Worm (Caenorhabditis elegans) whole organism, L2 larva: Measurements from ENCODE around the gene ify-1.
A peak's percentile ranks its signal among the peaks of the same experiment; 100 is the strongest.

Experiments
- F13H6.1 ChIP-seq: sonication (generic microtip); optimal IDR thresholded peaks from 2 replicates; lab custom pipeline; 2016; ENCODE audit warnings: missing genetic modification characterization, missing compliant biosample characterization
- R02D3.7 ChIP-seq: fragments of 150-350 bp; optimal IDR thresholded peaks from 2 replicates; lab custom pipeline; 2014; ENCODE audit warnings: missing biosample characterization, missing genetic modification characterization
- alr-1 ChIP-seq: fragments of 150-350 bp; optimal IDR thresholded peaks from 2 replicates; lab custom pipeline; 2014; ENCODE audit warnings: missing biosample characterization, missing genetic modification characterization
- aly-2 ChIP-seq: fragments of 150-350 bp; optimal IDR thresholded peaks from 2 replicates; lab custom pipeline; 2014; ENCODE audit warnings: missing biosample characterization, missing genetic modification characterization
- ama-1 ChIP-seq: fragments of 150-350 bp; optimal IDR thresholded peaks from 2 replicates; lab custom pipeline; 2018; ENCODE audit warnings: inconsistent platforms
- blmp-1 ChIP-seq: sonication (generic microtip); optimal IDR thresholded peaks from 2 replicates; lab custom pipeline; 2017; ENCODE audit warnings: missing genetic modification characterization, mild to moderate bottlenecking, missing compliant biosample characterization, antibody characterized with exemption, moderate library complexity; ENCODE audit not compliant: insufficient read depth
- ceh-16 ChIP-seq: fragments of 150-350 bp; optimal IDR thresholded peaks from 2 replicates; lab custom pipeline; 2014; ENCODE audit warnings: missing biosample characterization, missing genetic modification characterization
- ceh-82 ChIP-seq: fragments of 150-350 bp; optimal IDR thresholded peaks from 2 replicates; lab custom pipeline; 2014; ENCODE audit warnings: missing biosample characterization, missing genetic modification characterization
- egl-27 ChIP-seq: sonication (generic microtip); optimal IDR thresholded peaks from 3 replicates; lab custom pipeline; 2017; ENCODE audit warnings: missing biosample characterization, missing genetic modification reagents, missing genetic modification characterization
- elt-1 ChIP-seq: fragments of 150-350 bp; optimal IDR thresholded peaks from 2 replicates; lab custom pipeline; 2014; ENCODE audit warnings: missing biosample characterization, missing genetic modification characterization
- elt-3 ChIP-seq: sonication (generic microtip); optimal IDR thresholded peaks from 2 replicates; lab custom pipeline; 2017; ENCODE audit warnings: missing biosample characterization, missing genetic modification characterization
- fos-1 ChIP-seq: fragments of 150-350 bp; optimal IDR thresholded peaks from 2 replicates; lab custom pipeline; 2014; ENCODE audit warnings: missing biosample characterization, missing genetic modification characterization
- gmeb-1 ChIP-seq: fragments of 150-350 bp; optimal IDR thresholded peaks from 2 replicates; lab custom pipeline; 2014; ENCODE audit warnings: missing biosample characterization, missing genetic modification characterization
- lin-13 ChIP-seq: fragments of 150-350 bp; optimal IDR thresholded peaks from 2 replicates; lab custom pipeline; 2014; ENCODE audit warnings: missing biosample characterization, missing genetic modification reagents, missing genetic modification characterization
- lin-39 ChIP-seq: fragments of 150-350 bp; optimal IDR thresholded peaks from 2 replicates; lab custom pipeline; 2014; ENCODE audit warnings: missing biosample characterization, missing genetic modification reagents, missing genetic modification characterization
- lsy-2 ChIP-seq, 2 experiments: fragments of 150-350 bp in 1 of 2; sonication (generic microtip) in 1 of 2; optimal IDR thresholded peaks; 2 replicates each; lab custom pipeline; 2014 to 2017; ENCODE audit warnings: missing biosample characterization in 2 of 2, missing genetic modification characterization in 2 of 2
- mab-5 ChIP-seq: fragments of 150-350 bp; optimal IDR thresholded peaks from 2 replicates; lab custom pipeline; 2014; ENCODE audit warnings: missing biosample characterization, missing genetic modification characterization
- mbf-1 ChIP-seq: sonication (generic microtip); optimal IDR thresholded peaks from 2 replicates; lab custom pipeline; 2017; ENCODE audit warnings: missing biosample characterization, missing genetic modification characterization
- mdl-1 ChIP-seq, 2 experiments: fragments of 150-350 bp in 1 of 2; sonication (generic microtip) in 1 of 2; optimal IDR thresholded peaks; 2 replicates each; lab custom pipeline; 2017; ENCODE audit warnings: missing biosample characterization in 2 of 2, missing genetic modification characterization in 2 of 2
- nhr-11 ChIP-seq: fragments of 150-350 bp; optimal IDR thresholded peaks from 2 replicates; lab custom pipeline; 2014; ENCODE audit warnings: missing biosample characterization, missing genetic modification characterization
- nhr-12 ChIP-seq: fragments of 150-350 bp; optimal IDR thresholded peaks from 2 replicates; lab custom pipeline; 2014; ENCODE audit warnings: missing biosample characterization, missing genetic modification characterization
- nhr-129 ChIP-seq: fragments of 150-350 bp; optimal IDR thresholded peaks from 2 replicates; lab custom pipeline; 2014; ENCODE audit warnings: missing biosample characterization, missing genetic modification characterization
- nhr-21 ChIP-seq: fragments of 150-350 bp; optimal IDR thresholded peaks from 2 replicates; lab custom pipeline; 2014; ENCODE audit warnings: missing biosample characterization, missing genetic modification characterization
- nhr-23 ChIP-seq: fragments of 150-350 bp; optimal IDR thresholded peaks from 2 replicates; lab custom pipeline; 2014; ENCODE audit warnings: missing biosample characterization, missing genetic modification reagents, missing genetic modification characterization
- nhr-237 ChIP-seq: fragments of 150-350 bp; optimal IDR thresholded peaks from 2 replicates; lab custom pipeline; 2014; ENCODE audit warnings: missing biosample characterization, missing genetic modification characterization
- nhr-25 ChIP-seq: fragments of 150-350 bp; sonication (generic microtip); optimal IDR thresholded peaks from 3 replicates; lab custom pipeline; 2014; ENCODE audit warnings: missing biosample characterization, missing genetic modification characterization
- nhr-77 ChIP-seq: fragments of 150-350 bp; optimal IDR thresholded peaks from 2 replicates; lab custom pipeline; 2014; ENCODE audit warnings: missing biosample characterization, missing genetic modification characterization
- peb-1 ChIP-seq: fragments of 150-350 bp; optimal IDR thresholded peaks from 2 replicates; lab custom pipeline; 2014; ENCODE audit warnings: missing biosample characterization, missing genetic modification characterization
- sem-4 ChIP-seq: fragments of 150-350 bp; optimal IDR thresholded peaks from 2 replicates; lab custom pipeline; 2014; ENCODE audit warnings: missing biosample characterization, missing genetic modification reagents, missing genetic modification characterization
- skn-1 ChIP-seq: sonication (generic microtip); optimal IDR thresholded peaks from 2 replicates; lab custom pipeline; 2017; ENCODE audit warnings: missing biosample characterization, missing genetic modification characterization
- sma-3 ChIP-seq: sonication (generic microtip); optimal IDR thresholded peaks from 2 replicates; lab custom pipeline; 2016; ENCODE audit warnings: missing genetic modification reagents, missing genetic modification characterization, missing compliant biosample characterization
- sma-9 ChIP-seq, 2 experiments: fragments of 150-350 bp in 1 of 2; sonication (generic microtip) in 1 of 2; optimal IDR thresholded peaks; 2 replicates each; lab custom pipeline; 2014 to 2016; ENCODE audit warnings: missing genetic modification characterization in 2 of 2, mild to moderate bottlenecking in 1 of 2, missing biosample characterization in 1 of 2, missing compliant biosample characterization in 1 of 2, missing genetic modification reagents in 1 of 2, moderate library complexity in 1 of 2
- unc-39 ChIP-seq: fragments of 150-350 bp; optimal IDR thresholded peaks from 2 replicates; lab custom pipeline; 2014; ENCODE audit warnings: missing biosample characterization, missing genetic modification characterization
- unc-55 ChIP-seq: fragments of 150-350 bp; sonication (generic microtip); optimal IDR thresholded peaks from 3 replicates; lab custom pipeline; 2014; ENCODE audit warnings: missing biosample characterization, missing genetic modification reagents, missing genetic modification characterization
- unc-62 ChIP-seq: fragments of 150-350 bp; optimal IDR thresholded peaks from 2 replicates; lab custom pipeline; 2014; ENCODE audit warnings: missing biosample characterization, missing genetic modification reagents, missing genetic modification characterization
- zag-1 ChIP-seq: fragments of 150-350 bp; optimal IDR thresholded peaks from 2 replicates; lab custom pipeline; 2014; ENCODE audit warnings: missing biosample characterization, missing genetic modification characterization
- ztf-11 ChIP-seq: sonication (generic microtip); optimal IDR thresholded peaks from 2 replicates; lab custom pipeline; 2017; ENCODE audit warnings: missing biosample characterization, missing genetic modification characterization
- ztf-4 ChIP-seq: fragments of 150-350 bp; optimal IDR thresholded peaks from 2 replicates; lab custom pipeline; 2014; ENCODE audit warnings: missing biosample characterization, missing genetic modification characterization

The ify-1 gene

DNA sequence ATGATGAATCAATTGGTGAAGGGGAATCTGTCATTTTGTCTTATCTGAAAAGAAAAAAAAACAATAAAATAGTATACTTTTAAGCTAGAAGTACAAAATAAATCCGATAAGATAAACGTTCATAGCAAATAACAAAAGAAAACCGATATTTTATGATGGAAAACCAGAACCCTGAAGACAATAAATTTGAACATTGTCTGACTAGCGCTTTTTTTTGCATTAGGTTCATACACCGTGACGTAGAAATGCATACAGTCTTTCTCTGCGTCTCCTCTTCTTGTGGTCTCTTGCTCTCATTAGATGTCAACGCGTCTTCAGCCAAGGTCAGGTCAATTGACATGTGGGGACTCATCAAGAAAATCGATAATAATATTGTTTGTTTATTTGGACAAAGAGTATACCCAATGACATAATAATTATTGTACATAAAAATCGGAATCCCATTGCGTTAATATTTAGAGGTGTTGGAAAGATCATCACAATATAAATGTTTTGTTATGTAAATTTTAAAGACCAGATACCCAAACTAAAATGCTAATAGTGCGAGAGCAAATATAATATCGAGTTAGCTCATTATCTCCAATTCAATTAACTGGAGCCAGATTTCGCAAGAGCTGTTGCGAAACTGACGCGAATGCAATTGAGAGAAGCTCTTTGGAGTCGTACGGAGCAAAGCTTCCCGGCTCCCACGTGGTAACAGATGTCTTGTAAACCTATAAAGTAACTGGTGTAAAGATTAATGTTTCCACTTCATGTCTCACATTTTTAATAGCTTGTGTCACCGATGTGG, 26.3 kb upstream of the ify-1 start, which contains the start of gene dsh-2 (continued):
- TF ChIP-seq mdl-1 (tag; optimal IDR thresholded peaks at IDR 0.05; lab: Kevin White, UChicago) (no peak), lin-13 (GFP tag; lab: Kevin White, UChicago) (peak; percentile 30), zag-1 (tag; lab: Kevin White, UChicago) (no peak), peb-1 (tag; lab: Kevin White, UChicago) (no peak), egl-27 (no peak), gmeb-1 (peak; percentile 81), nhr-23 (no peak), lsy-2 (tag; optimal IDR thresholded peaks at IDR 0.05; lab: Kevin White, UChicago) (peak in 1 of 2 experiments; percentile 71), nhr-25 (peak; percentile 85), nhr-21 (tag; lab: Kevin White, UChicago) (peak; percentile 44), sem-4 (tag; lab: Kevin White, UChicago) (no peak), unc-55 (GFP tag; lab: Kevin White, UChicago) (peak; percentile 49), F13H6.1 (tag; lab: Kevin White, UChicago) (peak; percentile 18), elt-3 (no peak)

DNA sequence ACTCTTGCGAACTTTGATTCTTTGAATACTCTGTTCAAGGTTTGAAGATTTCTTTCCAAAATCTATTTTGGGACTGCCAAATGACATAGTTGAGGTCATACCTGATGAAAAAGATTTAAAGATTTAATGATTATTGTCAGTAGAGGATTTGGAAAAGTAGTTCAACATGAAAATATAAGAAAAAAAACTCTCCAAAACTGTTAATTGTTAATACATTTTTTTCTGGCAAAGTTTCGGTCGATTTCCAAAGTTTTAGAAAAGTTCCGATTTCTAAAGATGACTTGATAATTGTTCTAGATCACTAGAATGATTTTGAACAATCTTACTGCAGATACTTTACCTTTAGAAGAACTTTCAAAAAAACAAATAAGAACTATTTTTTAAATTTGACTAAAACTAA, 16.3 kb upstream of the ify-1 start, which contains the start of gene C27A2.7:
C27A2.7 (minus strand) TSS at position 101 of the 400 bp plus-strand sequence.
- TF ChIP-seq skn-1 (tag; lab: Kevin White, UChicago) (no peak), ceh-16 (tag; lab: Kevin White, UChicago) (no peak), nhr-237 (tag; lab: Kevin White, UChicago) (no peak), ztf-4 (tag; lab: Kevin White, UChicago) (no peak), F13H6.1 (tag; lab: Kevin White, UChicago) (no peak), sma-9 (GFP tag; optimal IDR thresholded peaks at IDR 0.05; lab: Kevin White, UChicago) (no peak), sma-9 (tag; optimal IDR thresholded peaks at IDR 0.05; lab: Kevin White, UChicago) (no peak), sma-3 (GFP tag; lab: Kevin White, UChicago) (no peak), R02D3.7 (tag; lab: Kevin White, UChicago) (no peak), zag-1 (tag; lab: Kevin White, UChicago) (no peak), blmp-1 (tag; lab: Kevin White, UChicago) (no peak), nhr-11 (no peak)

DNA sequence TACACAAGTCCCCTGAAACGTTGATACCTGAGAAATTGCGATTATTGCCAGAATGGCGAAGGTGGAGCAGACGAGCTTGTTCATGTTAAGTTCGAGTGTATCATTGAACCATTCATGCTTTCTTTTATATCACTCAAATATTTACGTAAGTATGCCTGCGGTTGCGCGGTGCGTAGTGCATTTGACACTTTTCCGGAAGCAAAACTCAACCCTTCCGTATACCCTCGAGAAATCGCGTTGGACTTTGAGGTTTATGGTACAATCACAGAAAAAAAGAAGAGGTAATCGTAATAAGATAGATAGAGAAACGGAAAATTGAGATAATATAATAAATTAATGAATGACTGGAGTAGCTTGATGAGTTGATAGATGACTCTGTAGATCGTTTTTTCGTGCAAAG, 14.5 kb upstream of the ify-1 start, which contains the start of gene idpb-2:
idpb-2 (minus strand) TSS at position 101 of the 400 bp plus-strand sequence.
- TF ChIP-seq mab-5 = no peak
- TF ChIP-seq unc-62 (GFP tag; lab: Kevin White, UChicago) = no peak
- TF ChIP-seq mbf-1 = no peak
- TF ChIP-seq ceh-82 = no peak

DNA sequence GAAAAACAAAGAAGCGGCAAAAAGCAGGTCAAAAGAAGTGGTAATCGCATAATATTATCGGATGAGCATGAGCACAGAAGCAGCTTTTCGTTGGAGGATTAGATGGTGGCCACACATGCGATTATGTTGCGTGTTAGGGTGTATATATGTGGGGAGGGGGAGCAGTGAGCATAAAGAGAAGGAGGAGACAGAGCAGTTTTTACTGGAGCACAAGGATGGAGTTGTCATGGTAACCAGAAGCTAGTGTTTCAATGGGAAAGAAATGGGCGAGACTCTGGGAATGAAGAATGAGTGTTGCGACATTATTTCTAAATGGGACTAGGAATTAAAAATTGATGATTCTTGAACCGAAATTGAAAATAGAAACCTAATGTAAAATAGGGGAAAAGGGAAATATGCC, 12.9 kb upstream of the ify-1 start, which contains the start of gene C27A2.8:
C27A2.8 (minus strand) TSS at position 117 of the 400 bp plus-strand sequence.
- no peak for TF ChIP-seq nhr-12
- no peak for TF ChIP-seq mbf-1
- no peak for TF ChIP-seq lin-13 (GFP tag; lab: Kevin White, UChicago)
- no peak for TF ChIP-seq ztf-4 (tag; lab: Kevin White, UChicago)
- TF ChIP-seq unc-55 (GFP tag; lab: Kevin White, UChicago) = no peak
- no peak for TF ChIP-seq lin-39
- no peak for TF ChIP-seq fos-1 (tag; lab: Kevin White, UChicago)
- TF ChIP-seq aly-2 (tag; lab: Kevin White, UChicago) = no peak
- TF ChIP-seq nhr-129 = no peak
- no peak for TF ChIP-seq alr-1 (tag; lab: Kevin White, UChicago)
- no peak for TF ChIP-seq R02D3.7 (tag; lab: Kevin White, UChicago)
- no peak for TF ChIP-seq nhr-25
- TF ChIP-seq elt-1 (tag; lab: Kevin White, UChicago) = no peak
- no peak for TF ChIP-seq ztf-11 (tag; lab: Kevin White, UChicago)
- TF ChIP-seq nhr-77 (tag; lab: Kevin White, UChicago) = no peak
- TF ChIP-seq unc-39 (tag; lab: Kevin White, UChicago) = no peak
- TF ChIP-seq ama-1 = no peak
- no peak for TF ChIP-seq sma-3 (GFP tag; lab: Kevin White, UChicago)
- no peak for TF ChIP-seq zag-1 (tag; lab: Kevin White, UChicago)
- TF ChIP-seq, all 48 proteins: peak for 0
